Worm (Caenorhabditis elegans): ENCODE results near the gene twk-43.

ce11 chrV:13301443-13301842, 44.6 kb upstream of the twk-43 start, which contains the start of gene ceh-79:
- TF ChIP-seq ham-2 (GFP tag; optimal IDR thresholded peaks at IDR 0.05), result no peak
- TF ChIP-seq mab-5 (tag; optimal IDR thresholded peaks at IDR 0.05), result no peak
- TF ChIP-seq flh-1 (GFP tag; optimal IDR thresholded peaks at IDR 0.05), result no peak
- TF ChIP-seq lsy-2 (tag; optimal IDR thresholded peaks at IDR 0.05), result no peak
- no peak for TF ChIP-seq mep-1 (tag; optimal IDR thresholded peaks at IDR 0.05)
- TF ChIP-seq nhr-12 (tag; optimal IDR thresholded peaks at IDR 0.05), result no peak
- no peak for TF ChIP-seq ztf-11 (tag; optimal IDR thresholded peaks at IDR 0.05)
- TF ChIP-seq blmp-1 (tag; optimal IDR thresholded peaks at IDR 0.05), result no peak
- TF ChIP-seq zip-8 (tag; optimal IDR thresholded peaks at IDR 0.05), result no peak

Data from whole organism, mixed stage, embryonic.